Fruit fly (Drosophila melanogaster) whole organism, prepupa: Measurements from ENCODE around the gene Indy-2.

ENCODE experiments used
- Blimp-1 ChIP-seq: fragments of 200-800 bp; sonication (Bioruptor generic); optimal IDR thresholded peaks from 3 replicates; lab custom pipeline; 2017; ENCODE audit warnings: missing biosample characterization, missing genetic modification characterization, mild to moderate bottlenecking, moderate library complexity, missing genetic modification reagents
- CG10631 ChIP-seq: fragments of 200-800 bp; sonication (Bioruptor generic); optimal IDR thresholded peaks from 2 replicates; lab custom pipeline; 2016; ENCODE audit warnings: missing biosample characterization, missing genetic modification characterization
- CG10669 ChIP-seq: fragments of 200-800 bp; sonication (Bioruptor generic); optimal IDR thresholded peaks from 3 replicates; lab custom pipeline; 2018; ENCODE audit warnings: missing biosample characterization, mild to moderate bottlenecking, missing genetic modification characterization, moderate library complexity
- CG11294 ChIP-seq: fragments of 200-800 bp; sonication (Bioruptor generic); IDR thresholded peaks from 2 replicates; pipeline ENCODE4 v1.3.6; 2022; ENCODE audit warnings: missing biosample characterization, missing genetic modification characterization
- CG11902 ChIP-seq: fragments of 200-800 bp; sonication (Bioruptor generic); optimal IDR thresholded peaks from 3 replicates; lab custom pipeline; 2016; ENCODE audit warnings: missing biosample characterization, missing genetic modification characterization
- CG1621 ChIP-seq: fragments of 200-800 bp; sonication (Bioruptor generic); optimal IDR thresholded peaks from 3 replicates; lab custom pipeline; 2018; ENCODE audit warnings: missing biosample characterization, mild to moderate bottlenecking, missing genetic modification characterization
- CG16779 ChIP-seq: fragments of 200-800 bp; sonication (Bioruptor generic); optimal IDR thresholded peaks from 3 replicates; lab custom pipeline; 2017; ENCODE audit warnings: missing biosample characterization, mild to moderate bottlenecking, missing genetic modification characterization
- CG3032 ChIP-seq: fragments of 200-800 bp; optimal IDR thresholded peaks from 2 replicates; lab custom pipeline; 2019; ENCODE audit warnings: missing biosample characterization, mild to moderate bottlenecking, missing genetic modification characterization, moderate library complexity
- CG31627 ChIP-seq: fragments of 200-800 bp; sonication (Bioruptor generic); optimal IDR thresholded peaks from 3 replicates; lab custom pipeline; 2016; ENCODE audit warnings: missing biosample characterization, missing genetic modification characterization
- CG32006 ChIP-seq: fragments of 200-800 bp; sonication (Bioruptor generic); optimal IDR thresholded peaks from 3 replicates; lab custom pipeline; 2017; ENCODE audit warnings: missing biosample characterization, mild to moderate bottlenecking, missing genetic modification characterization
- CG34406 ChIP-seq: fragments of 200-800 bp; sonication (Bioruptor generic); optimal IDR thresholded peaks from 3 replicates; lab custom pipeline; 2016; ENCODE audit warnings: missing biosample characterization, missing genetic modification characterization
- CG3919 ChIP-seq: fragments of 200-800 bp; sonication (Bioruptor generic); optimal IDR thresholded peaks from 3 replicates; lab custom pipeline; 2016; ENCODE audit warnings: missing biosample characterization, missing genetic modification characterization
- CG4318 ChIP-seq: fragments of 200-800 bp; sonication (Bioruptor generic); optimal IDR thresholded peaks from 3 replicates; lab custom pipeline; 2017; ENCODE audit warnings: missing biosample characterization, mild to moderate bottlenecking, missing genetic modification characterization
- CG6276 ChIP-seq: fragments of 200-800 bp; sonication (Bioruptor generic); optimal IDR thresholded peaks from 2 replicates; lab custom pipeline; 2017; ENCODE audit warnings: missing biosample characterization, mild to moderate bottlenecking, missing genetic modification characterization
- CG6792 ChIP-seq: fragments of 200-800 bp; sonication (Bioruptor generic); optimal IDR thresholded peaks from 3 replicates; lab custom pipeline; 2016; ENCODE audit warnings: missing biosample characterization, missing genetic modification characterization
- CG6808 ChIP-seq: fragments of 200-800 bp; sonication (Bioruptor generic); optimal IDR thresholded peaks from 3 replicates; lab custom pipeline; 2017; ENCODE audit warnings: missing biosample characterization, missing genetic modification characterization, mild to moderate bottlenecking, moderate library complexity, missing genetic modification reagents
- CG6854 ChIP-seq: fragments of 200-800 bp; sonication (Bioruptor generic); optimal IDR thresholded peaks from 2 replicates; lab custom pipeline; 2017; ENCODE audit warnings: missing biosample characterization, mild to moderate bottlenecking, missing genetic modification characterization
- CG8119 ChIP-seq: fragments of 200-800 bp; sonication (Bioruptor generic); IDR thresholded peaks from 3 replicates; pipeline ENCODE4 v1.3.6; 2022; ENCODE audit warnings: missing biosample characterization, missing genetic modification characterization
- CG8319 ChIP-seq: fragments of 200-800 bp; sonication (Bioruptor generic); optimal IDR thresholded peaks from 3 replicates; lab custom pipeline; 2016; ENCODE audit warnings: missing biosample characterization, missing genetic modification characterization
- CG8632 ChIP-seq: fragments of 200-800 bp; sonication (Bioruptor generic); optimal IDR thresholded peaks from 3 replicates; lab custom pipeline; 2016; ENCODE audit warnings: missing biosample characterization, missing genetic modification characterization
- CG9139 ChIP-seq: fragments of 200-800 bp; sonication (Bioruptor generic); optimal IDR thresholded peaks from 3 replicates; lab custom pipeline; 2017; ENCODE audit warnings: missing biosample characterization, mild to moderate bottlenecking, missing genetic modification characterization
- Eip75B ChIP-seq: fragments of 200-800 bp; sonication (Bioruptor generic); optimal IDR thresholded peaks from 3 replicates; lab custom pipeline; 2016; ENCODE audit warnings: missing biosample characterization, missing genetic modification characterization
- Eip78C ChIP-seq: fragments of 200-800 bp; sonication (Bioruptor generic); peaks from one replicate; lab custom pipeline; 2016; ENCODE audit warnings: missing biosample characterization, missing genetic modification characterization
- Eip93F ChIP-seq: fragments of 200-800 bp; sonication (Bioruptor generic); optimal IDR thresholded peaks from 2 replicates; lab custom pipeline; 2016; ENCODE audit warnings: missing biosample characterization, mild to moderate bottlenecking, missing genetic modification characterization
- Ets21C ChIP-seq: fragments of 200-800 bp; sonication (Bioruptor generic); optimal IDR thresholded peaks from 3 replicates; lab custom pipeline; 2016; ENCODE audit warnings: missing biosample characterization, missing genetic modification characterization
- Gug ChIP-seq: fragments of 200-800 bp; sonication (Bioruptor generic); IDR thresholded peaks from 2 replicates; pipeline ENCODE4 v1.3.6; 2022; ENCODE audit warnings: missing biosample characterization, missing genetic modification characterization
- Hr38 ChIP-seq: sonication (Bioruptor generic); optimal IDR thresholded peaks from 2 replicates; lab custom pipeline; 2016; ENCODE audit warnings: missing biosample characterization, missing genetic modification characterization
- Hr4 ChIP-seq: fragments of 200-800 bp; sonication (Bioruptor generic); optimal IDR thresholded peaks from 3 replicates; lab custom pipeline; 2016; ENCODE audit warnings: missing biosample characterization, missing genetic modification characterization
- Met ChIP-seq: fragments of 200-800 bp; sonication (Bioruptor generic); optimal IDR thresholded peaks from 3 replicates; lab custom pipeline; 2016; ENCODE audit warnings: missing biosample characterization, missing genetic modification characterization
- OdsH ChIP-seq: fragments of 200-800 bp; sonication (Bioruptor generic); optimal IDR thresholded peaks from 3 replicates; lab custom pipeline; 2016; ENCODE audit warnings: missing biosample characterization, missing genetic modification characterization
- Sox14 ChIP-seq: fragments of 200-800 bp; sonication (Bioruptor generic); optimal IDR thresholded peaks from 3 replicates; lab custom pipeline; 2016; ENCODE audit warnings: missing biosample characterization, missing genetic modification characterization
- Sox15 ChIP-seq: fragments of 200-800 bp; sonication (Bioruptor generic); optimal IDR thresholded peaks from 3 replicates; lab custom pipeline; 2016; ENCODE audit warnings: missing biosample characterization, missing genetic modification characterization
- achi ChIP-seq: fragments of 200-800 bp; sonication (Bioruptor generic); optimal IDR thresholded peaks from 3 replicates; lab custom pipeline; 2016; ENCODE audit warnings: missing biosample characterization, missing genetic modification characterization
- acj6 ChIP-seq: fragments of 200-800 bp; sonication (Bioruptor generic); optimal IDR thresholded peaks from 3 replicates; lab custom pipeline; 2016; ENCODE audit warnings: missing biosample characterization, missing genetic modification characterization
- dac ChIP-seq: fragments of 200-800 bp; sonication (Bioruptor generic); optimal IDR thresholded peaks from 2 replicates; lab custom pipeline; 2017; ENCODE audit warnings: missing biosample characterization, mild to moderate bottlenecking, missing genetic modification characterization
- eg ChIP-seq: fragments of 200-800 bp; sonication (Bioruptor generic); IDR thresholded peaks from 3 replicates; pipeline ENCODE4 v1.3.6; 2022; ENCODE audit warnings: missing biosample characterization, missing genetic modification characterization
- esn ChIP-seq: fragments of 200-800 bp; sonication (Bioruptor generic); optimal IDR thresholded peaks from 2 replicates; lab custom pipeline; 2016; ENCODE audit warnings: missing biosample characterization, mild to moderate bottlenecking, missing genetic modification characterization, moderate library complexity
- lz ChIP-seq: fragments of 200-800 bp; sonication (Bioruptor generic); optimal IDR thresholded peaks from 3 replicates; lab custom pipeline; 2016; ENCODE audit warnings: missing biosample characterization, missing genetic modification characterization
- net ChIP-seq: fragments of 200-800 bp; sonication (Bioruptor generic); optimal IDR thresholded peaks from 3 replicates; lab custom pipeline; 2016; ENCODE audit warnings: missing biosample characterization, missing genetic modification characterization
- salr ChIP-seq, 2 experiments: fragments of 200-800 bp; sonication (Bioruptor generic); optimal IDR thresholded peaks; 3 replicates each; lab custom pipeline; 2016 to 2018; ENCODE audit warnings: missing biosample characterization in 2 of 2, missing genetic modification characterization in 2 of 2, mild to moderate bottlenecking in 1 of 2
- spab ChIP-seq: fragments of 200-800 bp; sonication (Bioruptor generic); optimal IDR thresholded peaks from 2 replicates; lab custom pipeline; 2017; ENCODE audit warnings: missing biosample characterization, mild to moderate bottlenecking, missing genetic modification characterization, missing genetic modification reagents
- ss ChIP-seq, 2 experiments: fragments of 200-800 bp; sonication (Bioruptor generic); optimal IDR thresholded peaks; 2 replicates in 1 of 2; 3 replicates in 1 of 2; lab custom pipeline; 2017 to 2018; ENCODE audit warnings: mild to moderate bottlenecking in 2 of 2, missing biosample characterization in 2 of 2, missing genetic modification characterization in 2 of 2, moderate library complexity in 1 of 2
- svp ChIP-seq: fragments of 200-800 bp; sonication (Bioruptor generic); peaks from one replicate; lab custom pipeline; 2016; ENCODE audit warnings: missing biosample characterization, missing genetic modification characterization
- topi ChIP-seq: fragments of 200-800 bp; sonication (Bioruptor generic); optimal IDR thresholded peaks from 3 replicates; lab custom pipeline; 2016; ENCODE audit warnings: missing biosample characterization, missing genetic modification characterization

Indy-2 gene

DNA sequence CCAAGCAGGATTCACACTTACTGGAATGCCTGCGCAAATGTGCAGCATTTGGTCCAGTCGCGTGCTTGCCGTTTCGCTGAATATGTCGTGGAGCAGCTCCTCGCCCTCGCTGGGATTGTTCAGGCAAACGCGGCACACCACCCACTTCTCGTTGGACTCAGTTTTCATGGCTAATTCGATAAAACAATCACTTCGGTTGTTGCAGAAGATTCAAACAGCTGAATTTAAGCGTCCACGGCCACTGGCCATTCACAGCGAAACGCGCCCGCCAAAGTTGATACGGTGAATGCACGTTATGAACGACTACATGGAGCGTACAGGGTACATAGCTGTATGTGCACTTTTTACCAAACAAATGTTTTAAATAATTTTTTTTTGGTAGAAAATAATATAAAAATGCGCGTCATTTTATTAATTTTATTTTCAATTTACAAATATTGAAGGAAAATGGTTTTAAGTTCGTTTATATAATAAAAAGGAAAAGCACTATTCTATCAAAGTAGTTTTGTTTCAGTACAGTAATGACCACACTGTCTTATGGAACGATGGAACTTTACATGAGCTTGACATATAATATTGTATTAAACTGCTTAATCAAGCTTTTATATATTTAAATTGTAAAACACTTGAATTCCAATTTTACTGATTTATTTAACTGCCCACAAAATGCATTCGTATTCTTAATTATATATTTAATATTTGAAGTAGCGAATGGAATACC is 11.4 kb upstream of the Indy-2 start, which contains the start of gene trem (continued):
- TF ChIP-seq CG8319 (GFP tag; lab: Kevin White, UChicago) (peak; percentile 67), CG3919 (GFP tag; lab: Kevin White, UChicago) (no peak), Eip93F (GFP tag; lab: Kevin White, UChicago) (no peak), CG6276 (GFP tag; lab: Kevin White, UChicago) (no peak), Eip75B (no peak), Hr38 (GFP tag; lab: Kevin White, UChicago) (no peak), CG6792 (GFP tag; lab: Kevin White, UChicago) (peak; percentile 63), CG11902 (GFP tag; lab: Kevin White, UChicago) (peak; percentile 71), topi (GFP tag; lab: Kevin White, UChicago) (peak; percentile 68), dac (GFP tag; lab: Kevin White, UChicago) (peak; percentile 49), Eip78C (GFP tag; lab: Kevin White, UChicago) (peak; percentile 91), Blimp-1 (GFP tag; lab: Kevin White, UChicago) (peak; percentile 41), CG31627 (GFP tag; lab: Kevin White, UChicago) (peak; percentile 80), CG16779 (tag; lab: Kevin White, UChicago) (no peak), ss (GFP tag; optimal IDR thresholded peaks at IDR 0.05; lab: Kevin White, UChicago) (no peak), Sox15 (GFP tag; lab: Kevin White, UChicago) (peak; percentile 75), CG32006 (peak; percentile 88), CG1621 (tag; lab: Kevin White, UChicago) (no peak), CG9139 (GFP tag; lab: Kevin White, UChicago) (no peak), Ets21C (GFP tag; lab: Kevin White, UChicago) (peak; percentile 65), CG6808 (GFP tag; lab: Kevin White, UChicago) (no peak), CG4318 (GFP tag; lab: Kevin White, UChicago) (peak; percentile 86), eg (peak; percentile 62; the same call in 2 of the 3 replicates), Gug (GFP tag; lab: Robert Waterston, UW) (peak; percentile 71), CG8119 (peak; percentile 59; the same call in 2 of the 3 replicates), Sox14 (GFP tag; lab: Kevin White, UChicago) (peak; percentile 74), CG11294 (peak; percentile 57; the same call in 1 of the 2 replicates), CG8632 (GFP tag; lab: Kevin White, UChicago) (peak; percentile 69)

dm6 chr3R:20031764-20032079 is 10.8 kb upstream of the Indy-2 start, which contains the start of gene idc:
idc (plus strand) TSS chr3R:20031823.
- TF ChIP-seq esn (GFP tag; lab: Kevin White, UChicago) (peak; percentile 46), Gug (GFP tag; lab: Robert Waterston, UW) (no peak)

DNA sequence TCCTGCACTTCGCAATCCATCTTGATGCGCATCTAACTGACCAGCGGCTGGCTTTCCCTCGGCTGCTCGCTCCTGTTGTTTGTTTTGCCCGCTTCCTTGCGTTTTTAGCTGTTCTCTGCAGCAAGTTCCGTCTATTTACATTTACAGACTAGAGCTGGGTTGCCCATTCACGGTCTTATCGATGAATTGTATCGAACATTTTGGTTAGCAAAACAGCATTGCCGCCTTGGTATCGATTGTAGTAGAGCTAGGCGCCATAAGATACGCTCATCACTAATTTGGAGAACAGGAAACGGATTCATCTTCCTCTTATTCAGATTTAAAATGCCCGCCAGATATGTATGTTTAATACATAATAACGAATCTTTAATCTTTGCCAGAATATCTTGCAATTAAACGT is 6.7 kb upstream of the Indy-2 start, which contains the start of gene Regnase-1:
Gene Regnase-1 (minus strand): TSS at position 170 of the 400 bp plus-strand sequence.
- TF ChIP-seq acj6 (GFP tag; lab: Kevin White, UChicago): peak; percentile 74
- TF ChIP-seq CG16779 (tag; lab: Kevin White, UChicago): no peak
- no peak for TF ChIP-seq Gug (GFP tag; lab: Robert Waterston, UW)
- no peak for TF ChIP-seq svp
- peak; percentile 64 for TF ChIP-seq spab (GFP tag; lab: Kevin White, UChicago)
- peak; percentile 87 for TF ChIP-seq CG9139 (GFP tag; lab: Kevin White, UChicago)
- peak in 1 of 2 experiments; percentile 91 for TF ChIP-seq ss (GFP tag; optimal IDR thresholded peaks at IDR 0.05; lab: Kevin White, UChicago)
- TF ChIP-seq CG10669 (GFP tag; lab: Kevin White, UChicago): peak; percentile 81
- TF ChIP-seq net (GFP tag; lab: Kevin White, UChicago): peak; percentile 85
- TF ChIP-seq CG34406: peak; percentile 87
- peak; percentile 77 for TF ChIP-seq Blimp-1 (GFP tag; lab: Kevin White, UChicago)
- peak; percentile 21 for TF ChIP-seq CG11902 (GFP tag; lab: Kevin White, UChicago)
- peak; percentile 82 for TF ChIP-seq CG8632 (GFP tag; lab: Kevin White, UChicago)
- TF ChIP-seq CG1621 (tag; lab: Kevin White, UChicago): peak; percentile 81
- peak; percentile 90 for TF ChIP-seq esn (GFP tag; lab: Kevin White, UChicago)
- peak; percentile 82 for TF ChIP-seq CG6792 (GFP tag; lab: Kevin White, UChicago)
- TF ChIP-seq lz (GFP tag; lab: Kevin White, UChicago): peak; percentile 85
- no peak for TF ChIP-seq Hr38 (GFP tag; lab: Kevin White, UChicago)
- TF ChIP-seq Eip78C (GFP tag; lab: Kevin White, UChicago): peak; percentile 94
- TF ChIP-seq achi (GFP tag; lab: Kevin White, UChicago): peak; percentile 76
- peak; percentile 96 for TF ChIP-seq CG6854 (GFP tag; lab: Kevin White, UChicago)
- peak; percentile 49 for TF ChIP-seq Hr4 (GFP tag; lab: Kevin White, UChicago)
- TF ChIP-seq CG11294: 0 out of 2 replicates have a peak, but pooled peaks have one; percentile 19
- peak; percentile 80 for TF ChIP-seq CG8319 (GFP tag; lab: Kevin White, UChicago)
- peak; percentile 78 for TF ChIP-seq CG31627 (GFP tag; lab: Kevin White, UChicago)
- TF ChIP-seq CG3032 (tag; lab: Kevin White, UChicago): peak; percentile 76
- peak; percentile 25 to 82 for TF ChIP-seq salr (GFP tag; optimal IDR thresholded peaks at IDR 0.05; lab: Kevin White, UChicago)
- TF ChIP-seq CG6276 (GFP tag; lab: Kevin White, UChicago): no peak
- TF ChIP-seq Met (GFP tag; lab: Kevin White, UChicago): peak; percentile 89
- no peak for TF ChIP-seq CG8119
- peak; percentile 83 for TF ChIP-seq OdsH (GFP tag; lab: Kevin White, UChicago)
- peak; percentile 65 for TF ChIP-seq CG10631 (GFP tag; lab: Kevin White, UChicago)
